Fruit fly (Drosophila melanogaster): ENCODE results near the gene nes.

The nes gene

dm6 chr3L:19292440-19293175, 32.1 kb upstream of the nes start, which contains the start of gene Gbs-76A (continued):
- TF ChIP-seq Elba2 (GFP tag; optimal IDR thresholded peaks at IDR 0.05) (no peak), zfh1 (GFP tag; IDR thresholded peaks at IDR 0.05) (peak; percentile 56; the same call in 1 of the 3 replicates), Atf-2 (GFP tag; optimal IDR thresholded peaks at IDR 0.05) (no peak), CG6175 (GFP tag; IDR thresholded peaks at IDR 0.05) (peak; percentile 61; the same call in 2 of the 3 replicates), CG9817 (tag; optimal IDR thresholded peaks at IDR 0.05) (peak; percentile 74), unc-4 (GFP tag; IDR thresholded peaks at IDR 0.05; ENCODE audit: partially characterized antibody) (no peak), CG8478 (optimal IDR thresholded peaks at IDR 0.05) (no peak), eyg (GFP tag; optimal IDR thresholded peaks at IDR 0.05) (no peak), tx (GFP tag; optimal IDR thresholded peaks at IDR 0.05) (no peak), hth (optimal IDR thresholded peaks at IDR 0.05) (no peak), B-H2 (GFP tag; optimal IDR thresholded peaks at IDR 0.05) (peak; percentile 86), ase (GFP tag; IDR thresholded peaks at IDR 0.05) (peak; percentile 67; the same call in 2 of the 3 replicates), cas (GFP tag; IDR thresholded peaks at IDR 0.05) (peak; percentile 27; the same call in 1 of the 2 replicates), Adf1 (GFP tag; IDR thresholded peaks at IDR 0.05) (peak; percentile 27; the same call in 1 of the 2 replicates), pros (GFP tag; optimal IDR thresholded peaks at IDR 0.05) (no peak), gsb-n (tag; optimal IDR thresholded peaks at IDR 0.05) (peak; percentile 71), CG10267 (tag; optimal IDR thresholded peaks at IDR 0.05) (peak; percentile 76), tup (GFP tag; optimal IDR thresholded peaks at IDR 0.05) (no peak), dmrt99B (tag; optimal IDR thresholded peaks at IDR 0.05) (peak; percentile 90), CG8359 (GFP tag; optimal IDR thresholded peaks at IDR 0.05; ENCODE audit: borderline replicate concordance) (peak; percentile 70), wor (GFP tag; IDR thresholded peaks at IDR 0.05) (peak; percentile 59), CG3995 (GFP tag; optimal IDR thresholded peaks at IDR 0.05) (no peak), disco-r (GFP tag; optimal IDR thresholded peaks at IDR 0.05) (no peak), Neu2 (GFP tag; optimal IDR thresholded peaks at IDR 0.05; ENCODE audit: borderline replicate concordance) (no peak), phol (tag; optimal IDR thresholded peaks at IDR 0.05) (peak; percentile 88), abd-A (tag; optimal IDR thresholded peaks at IDR 0.05) (peak; percentile 71), p53 (GFP tag; optimal IDR thresholded peaks at IDR 0.05) (no peak), CG8924 (tag; optimal IDR thresholded peaks at IDR 0.05) (peak; percentile 88), Sin3A (optimal IDR thresholded peaks at IDR 0.05) (no peak), bab2 (GFP tag; optimal IDR thresholded peaks at IDR 0.05) (no peak), sr (GFP tag; IDR thresholded peaks at IDR 0.05) (no peak), CG18764 (GFP tag; optimal IDR thresholded peaks at IDR 0.05) (no peak), HLHmδ (GFP tag; optimal IDR thresholded peaks at IDR 0.05) (no peak), chif (GFP tag; optimal IDR thresholded peaks at IDR 0.05) (no peak), Poxn (GFP tag; IDR thresholded peaks at IDR 0.05) (0 out of 2 replicates have a peak, but pooled peaks have one; percentile 45), mam (GFP tag; optimal IDR thresholded peaks at IDR 0.05) (peak; percentile 3), CG12769 (tag; optimal IDR thresholded peaks at IDR 0.05) (no peak), CG6272 (GFP tag; IDR thresholded peaks at IDR 0.05) (peak; percentile 43; the same call in 1 of the 2 replicates), ro (GFP tag; IDR thresholded peaks at IDR 0.05) (peak; percentile 9; the same call in 1 of the 2 replicates), CG3065 (GFP tag; optimal IDR thresholded peaks at IDR 0.05) (no peak), CG12236 (GFP tag; optimal IDR thresholded peaks at IDR 0.05) (no peak), CG5180 (GFP tag; optimal IDR thresholded peaks at IDR 0.05) (peak; percentile 67), twi (tag; optimal IDR thresholded peaks at IDR 0.05) (peak; percentile 67), CG11695 (GFP tag; IDR thresholded peaks at IDR 0.05) (peak; percentile 77; the same call in 2 of the 3 replicates), sima (GFP tag; optimal IDR thresholded peaks at IDR 0.05) (no peak), grau (tag; optimal IDR thresholded peaks at IDR 0.05) (peak; percentile 90), Jarid2 (GFP tag; optimal IDR thresholded peaks at IDR 0.05) (no peak), chm (GFP tag; IDR thresholded peaks at IDR 0.05) (no peak; the same call in 1 of the 2 replicates), sc (optimal IDR thresholded peaks at IDR 0.05) (no peak), sc (GFP tag; optimal IDR thresholded peaks at IDR 0.05) (peak; percentile 75), CG10366 (GFP tag; IDR thresholded peaks at IDR 0.05) (peak; percentile 72)

Measured in whole organism, embryonic.